Fruit fly (Drosophila melanogaster) whole organism, wandering third instar larva: ENCODE results near the gene sisA.

Source experiments
- Abd-B ChIP-seq: fragments of >200 bp; optimal IDR thresholded peaks from 2 replicates; lab custom pipeline; 2017; ENCODE audit warnings: missing biosample characterization, missing genetic modification characterization
- CG32264 ChIP-seq: fragments of 200-800 bp; sonication (Bioruptor generic); optimal IDR thresholded peaks from 2 replicates; lab custom pipeline; 2016; ENCODE audit warnings: missing biosample characterization, missing genetic modification characterization
- CG9705 ChIP-seq: fragments of 200-800 bp; sonication (Bioruptor generic); optimal IDR thresholded peaks from 2 replicates; lab custom pipeline; 2018; ENCODE audit warnings: missing biosample characterization, mild to moderate bottlenecking, missing genetic modification characterization
- CrebA ChIP-seq: fragments of 200-800 bp; sonication (Bioruptor generic); optimal IDR thresholded peaks from 2 replicates; lab custom pipeline; 2016; ENCODE audit warnings: missing biosample characterization, mild to moderate bottlenecking, missing genetic modification characterization, borderline replicate concordance
- Dfd ChIP-seq: fragments of >200 bp; optimal IDR thresholded peaks from 2 replicates; lab custom pipeline; 2017; ENCODE audit warnings: missing biosample characterization, missing genetic modification characterization
- Dif ChIP-seq: fragments of 200-275, 200-300 bp; sonication (Bioruptor generic); optimal IDR thresholded peaks from 2 replicates; lab custom pipeline; 2018; ENCODE audit warnings: missing biosample characterization, missing genetic modification characterization; ENCODE audit not compliant: partially characterized antibody
- GATAd ChIP-seq: sonication (Bioruptor generic); optimal IDR thresholded peaks from 2 replicates; lab custom pipeline; 2016; ENCODE audit warnings: missing biosample characterization, missing genetic modification characterization
- HLH106 ChIP-seq: fragments of 200-800 bp; optimal IDR thresholded peaks from 3 replicates; lab custom pipeline; 2019; ENCODE audit warnings: missing biosample characterization, mild to moderate bottlenecking, missing genetic modification characterization, moderate library complexity
- Hnf4 ChIP-seq: fragments of 200-800 bp; sonication (Bioruptor generic); optimal IDR thresholded peaks from 2 replicates; lab custom pipeline; 2016; ENCODE audit warnings: missing biosample characterization, mild to moderate bottlenecking, missing genetic modification characterization
- Hr78 ChIP-seq: fragments of >200 bp; optimal IDR thresholded peaks from 2 replicates; lab custom pipeline; 2017; ENCODE audit warnings: missing biosample characterization, missing genetic modification characterization
- Hr83 ChIP-seq: fragments of 200-300 bp; sonication (Bioruptor generic); optimal IDR thresholded peaks from 2 replicates; lab custom pipeline; 2016; ENCODE audit warnings: missing biosample characterization, mild to moderate bottlenecking, missing genetic modification characterization, moderate library complexity; ENCODE audit not compliant: poor library complexity, severe bottlenecking
- Jra ChIP-seq: sonication (Bioruptor generic); optimal IDR thresholded peaks from 2 replicates; lab custom pipeline; 2016; ENCODE audit warnings: missing biosample characterization, missing genetic modification characterization
- Mio ChIP-seq: sonication (Bioruptor generic); optimal IDR thresholded peaks from 2 replicates; lab custom pipeline; 2016; ENCODE audit warnings: missing biosample characterization, missing genetic modification characterization
- Myc ChIP-seq: fragments of >200 bp; optimal IDR thresholded peaks from 2 replicates; lab custom pipeline; 2017
- N ChIP-seq: fragments of >200 bp; optimal IDR thresholded peaks from 2 replicates; lab custom pipeline; 2018; ENCODE audit warnings: missing biosample characterization, missing external identifiers, missing genetic modification characterization
- OdsH ChIP-seq: fragments of 200-800 bp; sonication (Bioruptor generic); optimal IDR thresholded peaks from 2 replicates; lab custom pipeline; 2016; ENCODE audit warnings: missing biosample characterization, mild to moderate bottlenecking, missing genetic modification characterization
- Rel ChIP-seq, 2 experiments: fragments of 200-800 bp; sonication (Bioruptor generic) in 1 of 2; optimal IDR thresholded peaks; 2 replicates in 1 of 2; 3 replicates in 1 of 2; lab custom pipeline; 2016 to 2019; ENCODE audit warnings: mild to moderate bottlenecking in 2 of 2, missing biosample characterization in 2 of 2, missing genetic modification characterization in 2 of 2, moderate library complexity in 1 of 2
- Sp1 ChIP-seq: fragments of 200-800 bp; sonication (Bioruptor generic); optimal IDR thresholded peaks from 3 replicates; lab custom pipeline; 2019; ENCODE audit warnings: missing biosample characterization, mild to moderate bottlenecking, missing genetic modification characterization, moderate library complexity
- Vsx2 ChIP-seq: fragments of 200-300, 225-300 bp; sonication (Bioruptor generic); optimal IDR thresholded peaks from 2 replicates; lab custom pipeline; 2018; ENCODE audit warnings: missing biosample characterization, missing genetic modification characterization; ENCODE audit not compliant: partially characterized antibody
- br ChIP-seq: fragments of 200-800 bp; sonication (Bioruptor generic); optimal IDR thresholded peaks from 2 replicates; lab custom pipeline; 2016; ENCODE audit warnings: missing biosample characterization, missing genetic modification characterization
- brk ChIP-seq: fragments of 200-800 bp; sonication (Bioruptor generic); optimal IDR thresholded peaks from 2 replicates; lab custom pipeline; 2016; ENCODE audit warnings: missing biosample characterization, mild to moderate bottlenecking, missing genetic modification characterization
- dl ChIP-seq, 2 experiments: fragments of 175-275, 200-275 bp in 1 of 2; fragments of 200-275 bp in 1 of 2; sonication (Bioruptor generic); optimal IDR thresholded peaks; lab custom pipeline; 2018; ENCODE audit warnings: mild to moderate bottlenecking in 2 of 2, missing biosample characterization in 2 of 2, missing genetic modification characterization in 2 of 2, moderate library complexity in 2 of 2; ENCODE audit not compliant: partially characterized antibody in 2 of 2, insufficient read depth in 1 of 2
- dmrt93B ChIP-seq: fragments of 200-800 bp; sonication (Bioruptor generic); optimal IDR thresholded peaks from 2 replicates; lab custom pipeline; 2018; ENCODE audit warnings: missing biosample characterization, mild to moderate bottlenecking, missing genetic modification characterization
- dsf ChIP-seq: sonication (Bioruptor generic); optimal IDR thresholded peaks from 2 replicates; lab custom pipeline; 2016; ENCODE audit warnings: missing biosample characterization, missing genetic modification characterization, borderline replicate concordance
- ey ChIP-seq: fragments of 200-800 bp; sonication (Bioruptor generic); optimal IDR thresholded peaks from 2 replicates; lab custom pipeline; 2016; ENCODE audit warnings: missing biosample characterization, missing genetic modification characterization
- foxo ChIP-seq, 2 experiments: fragments of 200-800 bp; sonication (Bioruptor generic); optimal IDR thresholded peaks; 2 replicates in 1 of 2; 3 replicates in 1 of 2; lab custom pipeline; 2016 to 2017; ENCODE audit warnings: missing biosample characterization in 2 of 2, missing genetic modification characterization in 2 of 2
- fru ChIP-seq: fragments of 200-800 bp; sonication (Bioruptor generic); optimal IDR thresholded peaks from 3 replicates; lab custom pipeline; 2016; ENCODE audit warnings: missing biosample characterization, mild to moderate bottlenecking, missing genetic modification characterization
- h ChIP-seq: fragments of 200-800 bp; sonication (Bioruptor generic); optimal IDR thresholded peaks from 3 replicates; lab custom pipeline; 2016; ENCODE audit warnings: missing biosample characterization, mild to moderate bottlenecking, missing genetic modification characterization
- jim ChIP-seq: fragments of 175-275, 200-325 bp; sonication (Bioruptor generic); optimal IDR thresholded peaks from 2 replicates; lab custom pipeline; 2016; ENCODE audit warnings: missing biosample characterization, mild to moderate bottlenecking, missing genetic modification characterization
- lola ChIP-seq: fragments of >200 bp; optimal IDR thresholded peaks from 2 replicates; lab custom pipeline; 2017; ENCODE audit warnings: missing biosample characterization, missing genetic modification characterization
- pan ChIP-seq: fragments of >200 bp; optimal IDR thresholded peaks from 2 replicates; lab custom pipeline; 2017
- psq ChIP-seq: fragments of 200-800 bp; sonication (Bioruptor generic); optimal IDR thresholded peaks from 3 replicates; lab custom pipeline; 2017; ENCODE audit warnings: missing biosample characterization, mild to moderate bottlenecking, missing genetic modification characterization, moderate library complexity
- rgr ChIP-seq: fragments of 200-800 bp; sonication (Bioruptor generic); optimal IDR thresholded peaks from 3 replicates; lab custom pipeline; 2016; ENCODE audit warnings: missing biosample characterization, mild to moderate bottlenecking, missing genetic modification characterization
- sage ChIP-seq: fragments of 200-800 bp; sonication (Bioruptor generic); optimal IDR thresholded peaks from 2 replicates; lab custom pipeline; 2016; ENCODE audit warnings: missing biosample characterization, mild to moderate bottlenecking, missing genetic modification characterization
- sv ChIP-seq: fragments of 200-800 bp; sonication (Bioruptor generic); optimal IDR thresholded peaks from 3 replicates; lab custom pipeline; 2016; ENCODE audit warnings: missing biosample characterization, missing genetic modification characterization
- tai ChIP-seq: sonication (Bioruptor generic); optimal IDR thresholded peaks from 2 replicates; lab custom pipeline; 2016; ENCODE audit warnings: missing biosample characterization, missing genetic modification characterization
- usp ChIP-seq: fragments of >200 bp; optimal IDR thresholded peaks from 2 replicates; lab custom pipeline; 2017; ENCODE audit warnings: missing biosample characterization, missing genetic modification characterization
- woc ChIP-seq: sonication (Bioruptor generic); optimal IDR thresholded peaks from 2 replicates; lab custom pipeline; 2016; ENCODE audit warnings: missing biosample characterization, mild to moderate bottlenecking, missing genetic modification characterization

The sisA gene

DNA sequence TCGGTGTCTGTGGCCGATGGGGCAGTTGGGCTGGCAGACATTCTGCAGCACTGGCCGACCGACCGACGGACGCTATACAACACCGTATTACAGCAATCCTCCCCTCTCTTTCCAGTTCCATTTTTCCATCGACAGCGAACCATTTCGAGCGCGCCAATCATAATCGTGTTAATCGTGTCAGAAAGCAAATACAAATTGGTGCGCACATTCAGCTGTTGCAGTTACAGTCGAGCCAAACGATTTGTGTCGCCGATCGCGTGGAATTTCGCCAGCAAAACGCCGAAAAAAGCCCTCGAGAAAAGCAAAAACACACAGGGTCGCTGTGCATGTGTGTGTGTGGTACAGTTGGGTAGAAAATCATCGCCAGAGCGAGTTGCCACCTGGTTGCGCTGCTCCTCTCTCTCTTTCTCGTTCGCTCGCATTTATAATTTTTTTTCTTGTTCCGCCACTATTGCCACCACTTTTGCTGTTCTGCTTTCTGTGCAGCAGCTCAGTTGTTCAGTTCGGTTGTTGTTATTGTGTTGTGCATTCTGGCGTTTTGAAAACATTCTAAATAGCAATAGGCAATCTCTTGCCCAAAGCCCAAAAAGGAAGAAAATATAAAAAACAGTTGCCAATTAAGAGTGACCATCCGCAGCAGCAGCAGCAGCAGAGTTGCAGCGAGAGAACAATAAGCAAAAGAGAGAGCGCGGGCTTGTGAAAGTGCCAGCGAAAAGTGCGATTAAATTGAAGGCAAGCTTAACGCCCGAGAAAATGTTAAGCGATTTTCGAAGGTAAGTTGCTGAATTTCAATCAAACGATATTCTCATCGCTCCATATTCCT, 28.6 kb upstream of the sisA start, which contains the start of gene CG1737:
TSS of gene CG1737 (plus strand) at position 104 of the 823 bp plus-strand sequence.
- TF ChIP-seq jim (GFP tag; lab: Kevin White, UChicago): peak; percentile 48
- peak; percentile 56 for TF ChIP-seq Hr83 (GFP tag; lab: Kevin White, UChicago)
- no peak for TF ChIP-seq dl (GFP tag; optimal IDR thresholded peaks at IDR 0.05; lab: Kevin White, UChicago; ENCODE audit: insufficient read depth in 1 of 2, partially characterized antibody in 2 of 2)
- peak; percentile 38 for TF ChIP-seq OdsH (GFP tag; lab: Kevin White, UChicago)
- no peak for TF ChIP-seq dsf (GFP tag; lab: Kevin White, UChicago)
- TF ChIP-seq CG32264 (GFP tag; lab: Kevin White, UChicago): no peak
- no peak for TF ChIP-seq Rel (GFP tag; optimal IDR thresholded peaks at IDR 0.05; lab: Kevin White, UChicago)
- TF ChIP-seq Rel (tag; optimal IDR thresholded peaks at IDR 0.05; lab: Kevin White, UChicago): peak; percentile 60
- TF ChIP-seq fru (GFP tag; lab: Kevin White, UChicago): peak; percentile 45
- TF ChIP-seq Sp1 (GFP tag; lab: Kevin White, UChicago): peak; percentile 29
- peak; percentile 19 for TF ChIP-seq HLH106 (tag; lab: Kevin White, UChicago)
- peak; percentile 53 for TF ChIP-seq rgr (GFP tag; lab: Kevin White, UChicago)
- peak; percentile 0 for TF ChIP-seq psq (GFP tag; lab: Kevin White, UChicago)
- peak; percentile 50 for TF ChIP-seq Hnf4
- peak; percentile 58 for TF ChIP-seq h
- TF ChIP-seq foxo (GFP tag; optimal IDR thresholded peaks at IDR 0.05; lab: Kevin White, UChicago): peak in 1 of 2 experiments; percentile 54
- peak; percentile 10 for TF ChIP-seq Jra (GFP tag; lab: Kevin White, UChicago)
- TF ChIP-seq, all 38 proteins: peak for 13

DNA sequence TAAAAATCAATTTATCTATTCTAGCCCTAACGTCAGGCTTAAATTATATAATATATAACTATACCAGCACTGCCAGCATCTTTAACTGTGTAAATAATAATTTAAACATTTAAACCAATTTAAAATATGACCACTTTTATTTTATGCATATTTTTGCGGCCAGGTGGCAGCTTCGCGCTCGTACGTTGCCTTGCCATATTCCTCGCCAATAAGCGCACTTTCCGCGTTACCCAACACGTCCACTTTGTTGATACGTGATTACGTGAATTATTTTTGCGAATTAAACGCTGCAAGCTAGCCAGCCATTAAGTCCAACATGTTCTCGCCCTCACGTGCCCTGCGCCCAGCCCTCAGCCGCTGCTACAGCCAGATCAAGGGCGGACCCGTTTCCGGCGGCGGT, 27.6 kb upstream of the sisA start, which contains the start of gene NdufV3:
TSS of gene NdufV3 (plus strand) at position 219 of the 400 bp plus-strand sequence.
- TF ChIP-seq CrebA (GFP tag; lab: Kevin White, UChicago) (no peak), usp (GFP tag; lab: Kevin White, UChicago) (no peak), Hnf4 (peak; percentile 49), pan (no peak), HLH106 (tag; lab: Kevin White, UChicago) (peak; percentile 26), Abd-B (GFP tag; lab: Kevin White, UChicago) (no peak), dmrt93B (GFP tag; lab: Kevin White, UChicago) (no peak), tai (GFP tag; lab: Kevin White, UChicago) (no peak), Hr78 (GFP tag; lab: Kevin White, UChicago) (no peak), jim (GFP tag; lab: Kevin White, UChicago) (no peak), Dif (GFP tag; lab: Kevin White, UChicago) (no peak), CG32264 (GFP tag; lab: Kevin White, UChicago) (no peak), Sp1 (GFP tag; lab: Kevin White, UChicago) (no peak), dsf (GFP tag; lab: Kevin White, UChicago) (no peak), Jra (GFP tag; lab: Kevin White, UChicago) (no peak), OdsH (GFP tag; lab: Kevin White, UChicago) (no peak), GATAd (GFP tag; lab: Kevin White, UChicago) (no peak), Rel (GFP tag; optimal IDR thresholded peaks at IDR 0.05; lab: Kevin White, UChicago) (no peak), Rel (tag; optimal IDR thresholded peaks at IDR 0.05; lab: Kevin White, UChicago) (no peak), lola (no peak), Vsx2 (GFP tag; lab: Kevin White, UChicago) (no peak), Mio (GFP tag; lab: Kevin White, UChicago) (no peak), woc (GFP tag; lab: Kevin White, UChicago) (no peak), sv (no peak), br (GFP tag; lab: Kevin White, UChicago) (peak; percentile 6), Myc (lab: Kevin White, UChicago) (no peak), Hr83 (GFP tag; lab: Kevin White, UChicago) (no peak), brk (GFP tag; lab: Kevin White, UChicago) (no peak), dl (GFP tag; optimal IDR thresholded peaks at IDR 0.05; lab: Kevin White, UChicago; ENCODE audit: insufficient read depth in 1 of 2, partially characterized antibody in 2 of 2) (no peak), foxo (GFP tag; optimal IDR thresholded peaks at IDR 0.05; lab: Kevin White, UChicago) (peak in 1 of 2 experiments; percentile 37), h (peak; percentile 10), N (GFP tag; lab: Kevin White, UChicago) (no peak), ey (GFP tag; lab: Kevin White, UChicago) (peak; percentile 6), CG9705 (GFP tag; lab: Kevin White, UChicago) (no peak), psq (GFP tag; lab: Kevin White, UChicago) (no peak), fru (GFP tag; lab: Kevin White, UChicago) (no peak), Dfd (GFP tag; lab: Kevin White, UChicago) (no peak), rgr (GFP tag; lab: Kevin White, UChicago) (peak; percentile 12), sage (GFP tag; lab: Kevin White, UChicago) (peak; percentile 17)
